Fruit fly (Drosophila melanogaster) whole organism, embryonic: ENCODE data around the gene CG43292.
A peak's percentile ranks its signal among the peaks of the same experiment; 100 is the strongest.

ENCODE experiments used
- Atf-2 ChIP-seq: fragments of 200-800 bp; sonication (Bioruptor generic); optimal IDR thresholded peaks from 2 replicates; lab custom pipeline; 2016; ENCODE audit warnings: missing biosample characterization, missing genetic modification characterization
- CG10959 ChIP-seq: fragments of 200-800 bp; sonication (Bioruptor generic); IDR thresholded peaks from 2 replicates; pipeline ENCODE4 v1.3.6; 2022; ENCODE audit warnings: missing biosample characterization, missing genetic modification characterization
- CG11247 ChIP-seq: fragments of 200-800 bp; sonication (Bioruptor generic); IDR thresholded peaks from 2 replicates; pipeline ENCODE4 v1.3.6; 2022; ENCODE audit warnings: missing biosample characterization, missing genetic modification characterization
- CG11560 ChIP-seq: fragments of 200-800 bp; sonication (Bioruptor generic); IDR thresholded peaks from 3 replicates; pipeline ENCODE4 v1.3.6; 2022; ENCODE audit warnings: missing biosample characterization, missing genetic modification characterization
- CG12744 ChIP-seq: fragments of 200-800 bp; sonication (Bioruptor generic); optimal IDR thresholded peaks from 2 replicates; lab custom pipeline; 2016; ENCODE audit warnings: missing biosample characterization, missing genetic modification characterization
- CG13123 ChIP-seq: fragments of 200-800 bp; sonication (Bioruptor generic); optimal IDR thresholded peaks from 2 replicates; lab custom pipeline; 2016; ENCODE audit warnings: missing biosample characterization, missing genetic modification characterization
- CG13424 ChIP-seq: fragments of 200-800 bp; sonication (Bioruptor generic); optimal IDR thresholded peaks from 2 replicates; lab custom pipeline; 2019; ENCODE audit warnings: missing biosample characterization, mild to moderate bottlenecking, missing genetic modification characterization, moderate library complexity
- CG15011 ChIP-seq: fragments of 200-800 bp; sonication (Bioruptor generic); optimal IDR thresholded peaks from 3 replicates; lab custom pipeline; 2018; ENCODE audit warnings: missing biosample characterization, mild to moderate bottlenecking, missing genetic modification characterization
- CG17328 ChIP-seq: fragments of 200-800 bp; sonication (Bioruptor generic); IDR thresholded peaks from 2 replicates; pipeline ENCODE4 v1.3.6; 2022; ENCODE audit warnings: missing biosample characterization, missing genetic modification characterization
- CG4282 ChIP-seq: fragments of 200-800 bp; sonication (Bioruptor generic); optimal IDR thresholded peaks from 2 replicates; lab custom pipeline; 2016; ENCODE audit warnings: missing biosample characterization, missing genetic modification characterization
- CG4360 ChIP-seq: fragments of 200-800 bp; sonication (Bioruptor generic); IDR thresholded peaks from 2 replicates; pipeline ENCODE4 v1.3.6; 2022; ENCODE audit warnings: missing biosample characterization, missing genetic modification characterization
- CG4404 ChIP-seq: fragments of 200-800 bp; sonication (Bioruptor generic); IDR thresholded peaks from 2 replicates; pipeline ENCODE4 v1.3.6; 2022; ENCODE audit warnings: missing biosample characterization, missing genetic modification characterization
- CG4617 ChIP-seq: fragments of 200-800 bp; sonication (Bioruptor generic); optimal IDR thresholded peaks from 3 replicates; lab custom pipeline; 2016; ENCODE audit warnings: missing biosample characterization, missing genetic modification characterization, borderline replicate concordance
- CG6813 ChIP-seq: fragments of 200-800 bp; sonication (Bioruptor generic); optimal IDR thresholded peaks from 2 replicates; lab custom pipeline; 2017; ENCODE audit warnings: missing biosample characterization, missing genetic modification characterization, mild to moderate bottlenecking, moderate library complexity, missing genetic modification reagents
- CG9727 ChIP-seq: fragments of 200-800 bp; sonication (Bioruptor generic); optimal IDR thresholded peaks from 3 replicates; lab custom pipeline; 2017; ENCODE audit warnings: missing biosample characterization, mild to moderate bottlenecking, missing genetic modification characterization
- CG9797 ChIP-seq: fragments of 200-800 bp; sonication (Bioruptor generic); optimal IDR thresholded peaks from 3 replicates; lab custom pipeline; 2018; ENCODE audit warnings: missing biosample characterization, mild to moderate bottlenecking, missing genetic modification characterization
- D19A ChIP-seq: fragments of 200-800 bp; optimal IDR thresholded peaks from 3 replicates; lab custom pipeline; 2019; ENCODE audit warnings: missing biosample characterization, mild to moderate bottlenecking, missing genetic modification characterization, moderate library complexity
- Dek ChIP-seq: fragments of 200-800 bp; sonication (Bioruptor generic); optimal IDR thresholded peaks from 3 replicates; lab custom pipeline; 2019; ENCODE audit warnings: missing biosample characterization, mild to moderate bottlenecking, missing genetic modification characterization, moderate library complexity
- Dref ChIP-seq: fragments of 200-800 bp; sonication (Bioruptor generic); IDR thresholded peaks from 2 replicates; pipeline ENCODE4 v1.3.6; 2022; ENCODE audit warnings: missing biosample characterization, missing genetic modification characterization
- Ets65A ChIP-seq: fragments of 200-800 bp; sonication (Bioruptor generic); peaks from one replicate; lab custom pipeline; 2016; ENCODE audit warnings: missing biosample characterization, missing genetic modification characterization
- Fer3 ChIP-seq: fragments of 200-800 bp; sonication (Bioruptor generic); optimal IDR thresholded peaks from 2 replicates; lab custom pipeline; 2018; ENCODE audit warnings: missing biosample characterization, mild to moderate bottlenecking, missing genetic modification characterization, moderate library complexity
- HLH4C ChIP-seq: fragments of 200-800 bp; sonication (Bioruptor generic); IDR thresholded peaks from 3 replicates; pipeline ENCODE4 v1.3.6; 2022; ENCODE audit warnings: missing biosample characterization, missing genetic modification characterization; ENCODE audit not compliant: partially characterized antibody
- HmgZ ChIP-seq: fragments of 200-800 bp; sonication (Bioruptor generic); optimal IDR thresholded peaks from 2 replicates; lab custom pipeline; 2018; ENCODE audit warnings: missing biosample characterization, mild to moderate bottlenecking, missing genetic modification characterization
- Hr51 ChIP-seq, 2 experiments: fragments of 200-800 bp; sonication (Bioruptor generic); optimal IDR thresholded peaks; 2 replicates in 1 of 2; 3 replicates in 1 of 2; lab custom pipeline; 2016 to 2018; ENCODE audit warnings: missing biosample characterization in 2 of 2, missing genetic modification characterization in 2 of 2, mild to moderate bottlenecking in 1 of 2, moderate library complexity in 1 of 2
- MBD-R2 ChIP-seq: fragments of 200-800 bp; sonication (Bioruptor generic); IDR thresholded peaks from 2 replicates; pipeline ENCODE4 v1.3.6; 2022; ENCODE audit warnings: missing biosample characterization, missing genetic modification characterization
- Sox102F ChIP-seq: fragments of 200-800 bp; sonication (Bioruptor generic); optimal IDR thresholded peaks from 2 replicates; lab custom pipeline; 2018; ENCODE audit warnings: missing biosample characterization, mild to moderate bottlenecking, missing genetic modification characterization, moderate library complexity
- Taf1 ChIP-seq: fragments of 200-800 bp; sonication (Bioruptor generic); IDR thresholded peaks from 2 replicates; pipeline ENCODE4 v1.3.6; 2022; ENCODE audit warnings: missing biosample characterization, missing genetic modification characterization
- Trl ChIP-seq, 3 experiments: fragments of >200 bp in 2 of 3; fragments of 200-800 bp in 1 of 3; sonication (Bioruptor generic) in 1 of 3; optimal IDR thresholded peaks; 2 replicates in 1 of 3; 3 replicates in 2 of 3; lab custom pipeline; 2016 to 2017; ENCODE audit warnings: missing biosample characterization in 1 of 3, missing genetic modification characterization in 1 of 3
- abd-A ChIP-seq: fragments of 200-800 bp; sonication (Bioruptor generic); optimal IDR thresholded peaks from 3 replicates; lab custom pipeline; 2019; ENCODE audit warnings: missing biosample characterization, mild to moderate bottlenecking, missing genetic modification characterization, moderate library complexity
- crol ChIP-seq: fragments of 200-800 bp; sonication (Bioruptor generic); IDR thresholded peaks from 2 replicates; pipeline ENCODE4 v1.3.6; 2022; ENCODE audit warnings: missing biosample characterization, missing genetic modification characterization
- fru ChIP-seq: fragments of >200 bp; optimal IDR thresholded peaks from 2 replicates; lab custom pipeline; 2017
- gsb-n ChIP-seq: fragments of 200-800 bp; sonication (Bioruptor generic); optimal IDR thresholded peaks from 3 replicates; lab custom pipeline; 2018; ENCODE audit warnings: missing biosample characterization, mild to moderate bottlenecking, missing genetic modification characterization
- hbn ChIP-seq: fragments of 200-800 bp; sonication (Bioruptor generic); IDR thresholded peaks from 2 replicates; pipeline ENCODE4 v1.3.6; 2022; ENCODE audit warnings: missing biosample characterization, missing genetic modification characterization; ENCODE audit not compliant: partially characterized antibody
- hth ChIP-seq: fragments of >200 bp; optimal IDR thresholded peaks from 2 replicates; lab custom pipeline; 2017; ENCODE audit warnings: inconsistent platforms
- insv ChIP-seq, 2 experiments: fragments of 200-800 bp; sonication (Bioruptor generic); optimal IDR thresholded peaks; 3 replicates each; lab custom pipeline; 2016 to 2018; ENCODE audit warnings: missing biosample characterization in 2 of 2, missing genetic modification characterization in 2 of 2
- ken ChIP-seq: fragments of 200-800 bp; sonication (Bioruptor generic); IDR thresholded peaks from 3 replicates; pipeline ENCODE4 v1.3.6; 2022; ENCODE audit warnings: missing biosample characterization, missing genetic modification characterization
- klu ChIP-seq: fragments of 200-800 bp; sonication (Bioruptor generic); IDR thresholded peaks from 2 replicates; pipeline ENCODE4 v1.3.6; 2022; ENCODE audit warnings: missing biosample characterization, missing genetic modification characterization
- mam ChIP-seq: fragments of 200-800 bp; sonication (Bioruptor generic); optimal IDR thresholded peaks from 3 replicates; lab custom pipeline; 2016; ENCODE audit warnings: missing biosample characterization, missing genetic modification characterization
- nmo ChIP-seq: fragments of 200-800 bp; sonication (Bioruptor generic); optimal IDR thresholded peaks from 2 replicates; lab custom pipeline; 2018; ENCODE audit warnings: missing biosample characterization, mild to moderate bottlenecking, missing genetic modification characterization, moderate library complexity
- odd ChIP-seq: fragments of 200-800 bp; sonication (Bioruptor generic); optimal IDR thresholded peaks from 2 replicates; lab custom pipeline; 2017; ENCODE audit warnings: missing biosample characterization, mild to moderate bottlenecking, missing genetic modification characterization
- pfk ChIP-seq: fragments of 200-800 bp; sonication (Bioruptor generic); optimal IDR thresholded peaks from 2 replicates; lab custom pipeline; 2018; ENCODE audit warnings: missing biosample characterization, mild to moderate bottlenecking, missing genetic modification characterization, moderate library complexity
- pros ChIP-seq: fragments of 200-800 bp; sonication (Bioruptor generic); optimal IDR thresholded peaks from 3 replicates; lab custom pipeline; 2019; ENCODE audit warnings: missing biosample characterization, mild to moderate bottlenecking, missing genetic modification characterization, moderate library complexity
- pum ChIP-seq: fragments of 200-800 bp; sonication (Bioruptor generic); optimal IDR thresholded peaks from 2 replicates; lab custom pipeline; 2016; ENCODE audit warnings: missing biosample characterization, missing genetic modification characterization
- sima ChIP-seq: fragments of 200-800 bp; sonication (Bioruptor generic); optimal IDR thresholded peaks from 2 replicates; lab custom pipeline; 2016; ENCODE audit warnings: missing biosample characterization, missing genetic modification characterization
- slbo ChIP-seq: fragments of 200-800 bp; sonication (Bioruptor generic); IDR thresholded peaks from 2 replicates; pipeline ENCODE4 v1.3.6; 2022; ENCODE audit warnings: missing biosample characterization, missing genetic modification characterization
- stwl ChIP-seq: fragments of 200-800 bp; sonication (Bioruptor generic); optimal IDR thresholded peaks from 3 replicates; lab custom pipeline; 2018; ENCODE audit warnings: missing biosample characterization, mild to moderate bottlenecking, missing genetic modification characterization, moderate library complexity
- toy ChIP-seq: fragments of 200-800 bp; sonication (Bioruptor generic); IDR thresholded peaks from 2 replicates; pipeline ENCODE4 v1.3.6; 2022; ENCODE audit warnings: missing biosample characterization, missing genetic modification characterization
- ttk ChIP-seq: fragments of 200-800 bp; sonication (Bioruptor generic); IDR thresholded peaks from 2 replicates; pipeline ENCODE4 v2.1.2; 2022; ENCODE audit warnings: missing biosample characterization, missing genetic modification characterization
- twi ChIP-seq: fragments of 200-800 bp; optimal IDR thresholded peaks from 2 replicates; lab custom pipeline; 2019; ENCODE audit warnings: missing biosample characterization, mild to moderate bottlenecking, missing genetic modification characterization, moderate library complexity
- vfl ChIP-seq: fragments of 200-800 bp; sonication (Bioruptor generic); optimal IDR thresholded peaks from 2 replicates; lab custom pipeline; 2016; ENCODE audit warnings: missing biosample characterization, missing genetic modification characterization
- wdn ChIP-seq: fragments of 200-800 bp; sonication (Bioruptor generic); IDR thresholded peaks from 2 replicates; pipeline ENCODE4 v1.3.6; 2022; ENCODE audit warnings: missing biosample characterization, missing genetic modification characterization

The CG43292 gene

DNA sequence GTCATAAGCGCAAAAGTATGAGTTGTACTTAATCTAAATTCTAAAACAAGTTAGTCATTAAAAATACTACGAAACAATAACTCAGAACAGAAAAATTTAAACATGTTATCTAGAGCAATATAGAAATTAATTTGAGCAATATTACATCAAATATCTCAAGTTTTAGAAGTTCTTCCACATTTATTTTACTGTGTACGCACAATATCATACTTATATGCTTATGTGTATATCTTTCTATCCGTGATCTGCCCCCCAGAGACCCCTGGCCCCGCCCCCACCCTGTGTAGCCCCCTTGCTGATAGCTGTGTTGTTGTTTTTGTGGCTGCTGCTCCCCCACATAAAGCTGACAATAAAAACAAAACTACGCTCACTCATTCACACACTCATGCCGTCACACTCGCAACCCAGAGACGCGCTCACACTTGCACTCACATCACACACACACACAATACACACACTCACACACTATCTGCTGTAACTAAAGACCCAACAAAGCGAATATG lies 42.0 kb upstream of the CG43292 start (continued):
- TF ChIP-seq CG12744 (GFP tag; lab: Kevin White, UChicago) = no peak
- no peak for TF ChIP-seq CG4282 (GFP tag; lab: Kevin White, UChicago)
- peak; percentile 35 for TF ChIP-seq Sox102F (GFP tag; lab: Kevin White, UChicago)
- peak; percentile 15 for TF ChIP-seq nmo (GFP tag; lab: Kevin White, UChicago)
- TF ChIP-seq MBD-R2 (GFP tag; lab: Robert Waterston, UW) = 0 out of 2 replicates have a peak, but pooled peaks have one; percentile 12
- TF ChIP-seq fru (lab: Kevin White, UChicago) = no peak
- peak in 1 of 2 experiments; percentile 29 for TF ChIP-seq Hr51 (GFP tag; optimal IDR thresholded peaks at IDR 0.05; lab: Kevin White, UChicago)
- no peak for TF ChIP-seq vfl
- peak; percentile 19 for TF ChIP-seq abd-A
- peak; percentile 35; the same call in 1 of the 2 replicates for TF ChIP-seq slbo (GFP tag; lab: Robert Waterston, UW)
- TF ChIP-seq mam (GFP tag; lab: Kevin White, UChicago) = no peak
- peak; percentile 3 for TF ChIP-seq Fer3 (tag; lab: Kevin White, UChicago)
- TF ChIP-seq CG11247 = no peak; the same call in 1 of the 2 replicates
- peak; percentile 9 for TF ChIP-seq CG9727 (GFP tag; lab: Kevin White, UChicago)
- TF ChIP-seq HmgZ (tag; lab: Kevin White, UChicago) = peak; percentile 27
- peak; percentile 27 for TF ChIP-seq D19A (tag; lab: Kevin White, UChicago)
- peak; percentile 13 for TF ChIP-seq CG13424 (tag; lab: Kevin White, UChicago)
- TF ChIP-seq Taf1 (GFP tag; lab: Robert Waterston, UW) = no peak
- TF ChIP-seq CG4360 (GFP tag; lab: Robert Waterston, UW) = peak; percentile 82
- no peak for TF ChIP-seq CG11560
- TF ChIP-seq gsb-n (tag; lab: Kevin White, UChicago) = no peak
- peak; percentile 20; the same call in 1 of the 2 replicates for TF ChIP-seq CG17328 (GFP tag; lab: Robert Waterston, UW)
- TF ChIP-seq hbn (GFP tag; lab: Robert Waterston, UW) = no peak
- TF ChIP-seq CG9797 (GFP tag; lab: Kevin White, UChicago) = no peak
- TF ChIP-seq CG13123 (GFP tag; lab: Kevin White, UChicago) = no peak
- TF ChIP-seq sima = no peak
- no peak for TF ChIP-seq HLH4C
- TF ChIP-seq stwl = no peak
- TF ChIP-seq pfk (GFP tag; lab: Kevin White, UChicago) = no peak
- TF ChIP-seq CG6813 (GFP tag; lab: Kevin White, UChicago) = no peak
- TF ChIP-seq Dek (tag; lab: Kevin White, UChicago) = no peak
- no peak for TF ChIP-seq hth (lab: Kevin White, UChicago)
- no peak for TF ChIP-seq pros (GFP tag; lab: Kevin White, UChicago)
- TF ChIP-seq ken = no peak
- no peak for TF ChIP-seq Atf-2 (GFP tag; lab: Kevin White, UChicago)
- no peak for TF ChIP-seq CG4404 (GFP tag; lab: Robert Waterston, UW)
- peak; percentile 96 for TF ChIP-seq crol (GFP tag; lab: Robert Waterston, UW)
- no peak for TF ChIP-seq odd
- no peak for TF ChIP-seq Dref (GFP tag; lab: Robert Waterston, UW)
- no peak for TF ChIP-seq CG15011 (GFP tag; lab: Kevin White, UChicago)
- TF ChIP-seq CG10959 = no peak
- TF ChIP-seq insv (GFP tag; optimal IDR thresholded peaks at IDR 0.05; lab: Kevin White, UChicago) = no peak
- TF ChIP-seq wdn (GFP tag; lab: Robert Waterston, UW) = no peak
- peak; percentile 24 to 50 for TF ChIP-seq Trl (optimal IDR thresholded peaks at IDR 0.05; lab: Kevin White, UChicago)
- no peak for TF ChIP-seq Trl (GFP tag; optimal IDR thresholded peaks at IDR 0.05; lab: Kevin White, UChicago)
- no peak for TF ChIP-seq Ets65A (GFP tag; lab: Kevin White, UChicago)
- no peak for TF ChIP-seq pum
- no peak for TF ChIP-seq toy
- no peak for TF ChIP-seq twi
- TF ChIP-seq klu (GFP tag; lab: Robert Waterston, UW) = peak; percentile 41
- TF ChIP-seq ttk (GFP tag; lab: Robert Waterston, UW) = peak; percentile 49
- TF ChIP-seq CG4617 (GFP tag; lab: Kevin White, UChicago) = no peak
